Fruit fly (Drosophila melanogaster) whole organism: Measurements from ENCODE around the gene cher.

Experiments
- Dll ChIP-seq: fragments of >200 bp; optimal IDR thresholded peaks from 2 replicates; lab custom pipeline; 2017
- EcR ChIP-seq, 2 experiments: fragments of >200 bp; optimal IDR thresholded peaks; 2 replicates each; lab custom pipeline; 2017; ENCODE audit warnings: missing biosample characterization in 2 of 2, missing genetic modification characterization in 2 of 2, missing genetic modification reagents in 2 of 2
- psq ChIP-seq: fragments of >200 bp; optimal IDR thresholded peaks from 2 replicates; lab custom pipeline; 2017
- usp ChIP-seq: fragments of >200 bp; optimal IDR thresholded peaks from 2 replicates; lab custom pipeline; 2017; ENCODE audit warnings: missing biosample characterization, missing genetic modification characterization, mixed read lengths

DNA sequence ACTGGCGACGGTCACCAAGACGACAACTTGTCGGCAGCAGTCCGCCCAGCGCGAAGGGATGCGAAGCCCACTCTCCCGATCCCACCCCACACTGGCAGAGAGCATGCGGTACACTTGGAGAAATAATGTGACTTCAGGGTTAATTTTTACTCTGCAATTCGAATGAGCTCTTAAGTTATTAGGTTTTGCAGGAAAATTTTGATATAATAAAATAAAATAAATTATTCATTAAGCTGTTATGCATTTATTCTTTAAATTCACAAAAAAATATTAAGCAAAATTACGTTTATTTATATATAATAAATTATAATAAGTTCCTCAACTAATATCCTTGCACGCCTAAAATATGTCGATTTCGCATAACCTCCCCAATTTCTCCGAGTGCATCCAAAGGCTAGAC is 76.3 kb downstream of the cher start:
- TF ChIP-seq psq (lab: Kevin White, UChicago) (no peak), Dll (no peak), EcR (GFP tag; optimal IDR thresholded peaks at IDR 0.05; lab: Kevin White, UChicago) (no peak), usp (GFP tag; lab: Kevin White, UChicago) (no peak)
